Worm (Caenorhabditis elegans): ENCODE data around the gene stip-1.
A peak's percentile ranks its signal among the peaks of the same experiment; 100 is the strongest.

Gene stip-1

DNA sequence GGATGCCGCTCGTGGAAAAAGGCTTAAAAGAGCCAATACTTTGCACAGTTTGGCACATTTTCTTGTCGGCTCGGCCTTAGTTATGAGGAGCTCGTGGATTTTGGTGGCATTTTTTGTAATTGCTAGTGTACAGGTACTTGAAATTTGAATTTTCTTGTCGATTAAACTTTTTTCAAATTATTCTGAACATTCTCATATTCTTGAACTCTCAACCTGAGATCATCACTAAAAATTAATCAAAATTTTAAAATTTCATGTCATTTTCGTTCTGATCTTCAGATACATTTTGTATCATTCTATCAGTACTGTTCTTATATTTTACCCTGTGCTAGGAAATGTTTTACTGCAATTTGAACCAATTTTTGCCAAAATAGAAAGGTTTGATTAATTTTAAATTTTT, 28.4 kb downstream of the stip-1 start, which contains the start of gene idpp-4:
TSS of gene idpp-4 (plus strand) at position 51 of the 400 bp plus-strand sequence.
- TF ChIP-seq mxl-2 (GFP tag; conservative IDR thresholded peaks at IDR 0.05) (no peak), unc-62 (GFP tag; optimal IDR thresholded peaks at IDR 0.05 in 1 of 2) (peak in 1 of 2 experiments; percentile 93), unc-62 (tag; optimal IDR thresholded peaks at IDR 0.05) (no peak)

DNA sequence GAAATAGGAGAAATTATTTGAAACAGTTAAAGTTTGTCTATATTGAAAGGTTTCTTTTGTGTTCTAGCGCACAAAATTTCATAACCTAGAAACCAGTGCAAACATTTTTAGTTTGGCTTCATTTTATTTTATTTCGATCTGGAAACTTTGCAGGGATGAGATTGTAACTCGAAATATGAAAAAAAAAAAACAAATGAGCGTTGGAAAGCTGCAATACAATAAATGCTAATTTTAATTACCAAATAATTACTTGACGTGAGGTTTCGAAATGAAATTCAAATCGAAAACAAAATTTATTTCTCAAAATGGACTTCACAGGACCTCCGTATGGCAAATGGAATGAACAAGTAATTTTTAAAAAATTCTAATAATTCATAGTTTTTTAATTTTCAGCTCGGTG, 32.8 kb downstream of the stip-1 start, which contains the start of gene M02G9.4:
TSS of gene M02G9.4 (plus strand) at position 301 of the 400 bp plus-strand sequence.
- TF ChIP-seq pha-4 (GFP tag; IDR thresholded peaks at IDR 0.05) (no peak), pha-4 (tag; optimal IDR thresholded peaks at IDR 0.05) (no peak), nhr-237 (tag; optimal IDR thresholded peaks at IDR 0.05) (no peak), lin-13 (GFP tag; optimal IDR thresholded peaks at IDR 0.05) (no peak), hlh-30 (tag; optimal IDR thresholded peaks at IDR 0.05; ENCODE audit: insufficient read depth) (no peak), nhr-11 (tag; optimal IDR thresholded peaks at IDR 0.05) (no peak), F10B5.3 (tag; optimal IDR thresholded peaks at IDR 0.05) (no peak)

DNA sequence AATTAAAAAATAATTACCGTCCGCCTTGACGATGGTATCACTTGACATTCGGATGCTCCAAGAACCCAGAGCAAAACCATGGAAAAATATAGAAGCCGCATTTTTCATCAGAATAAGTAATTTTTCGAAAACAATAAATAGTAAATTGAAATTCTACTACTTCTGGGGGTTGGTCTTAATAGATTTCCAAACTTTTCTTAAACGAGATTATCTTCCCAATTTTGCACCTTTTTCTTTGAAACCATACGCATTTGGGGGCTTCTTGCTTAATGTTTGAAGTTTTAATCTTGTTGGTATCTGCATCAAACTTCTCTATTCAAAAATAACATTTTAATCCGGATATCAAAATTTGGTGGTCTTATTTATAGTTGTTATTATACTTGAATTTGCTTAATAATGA, 33.7 kb downstream of the stip-1 start, which contains the start of gene gcy-5:
TSS of gene gcy-5 (minus strand) at position 101 of the 400 bp plus-strand sequence.
- TF ChIP-seq dmd-6 (GFP tag; IDR thresholded peaks at IDR 0.05): no peak
- TF ChIP-seq lin-13 (GFP tag; optimal IDR thresholded peaks at IDR 0.05): no peak
- no peak for TF ChIP-seq pha-4 (GFP tag; IDR thresholded peaks at IDR 0.05)
- no peak for TF ChIP-seq pha-4 (tag; optimal IDR thresholded peaks at IDR 0.05)
- TF ChIP-seq nhr-48 (tag; optimal IDR thresholded peaks at IDR 0.05): no peak
- TF ChIP-seq mdl-1 (tag; optimal IDR thresholded peaks at IDR 0.05): no peak
- no peak for TF ChIP-seq mep-1 (tag; optimal IDR thresholded peaks at IDR 0.05)
- TF ChIP-seq Y105C5A.15 (GFP tag; IDR thresholded peaks at IDR 0.05): no peak
- no peak for TF ChIP-seq lir-3 (tag; optimal IDR thresholded peaks at IDR 0.05)

DNA sequence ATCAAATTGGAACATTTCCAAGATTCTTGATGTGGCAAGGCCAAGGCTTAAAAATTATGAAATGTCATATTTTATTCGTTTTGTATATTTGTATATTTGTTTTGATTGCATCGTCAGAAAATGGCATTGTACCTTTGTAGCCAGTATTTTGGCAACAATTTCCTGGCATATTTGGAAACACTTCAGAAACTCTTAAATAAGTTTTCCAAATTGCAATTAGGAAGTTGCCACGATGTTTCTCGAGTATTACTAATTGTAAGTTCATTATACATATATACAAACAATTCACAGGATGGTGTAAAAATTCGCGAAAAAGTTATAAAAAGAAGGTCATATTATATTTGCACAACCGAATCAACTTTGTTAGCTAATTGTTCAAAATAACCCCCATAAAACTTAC, 34.6 kb downstream of the stip-1 start, which contains the start of gene idpp-8:
TSS of gene idpp-8 (plus strand) at position 301 of the 400 bp plus-strand sequence.
- no peak for TF ChIP-seq nhr-76 (tag; optimal IDR thresholded peaks at IDR 0.05)
- no peak for TF ChIP-seq skn-1 (tag; optimal IDR thresholded peaks at IDR 0.05)
- no peak for TF ChIP-seq Y75B8A.6 (GFP tag; IDR thresholded peaks at IDR 0.05)
- TF ChIP-seq zfp-3 (GFP tag; conservative IDR thresholded peaks at IDR 0.05): no peak
- TF ChIP-seq aha-1 (tag): no peak
- TF ChIP-seq T20F7.1 (GFP tag; optimal IDR thresholded peaks at IDR 0.05): no peak
- no peak for TF ChIP-seq nhr-237 (tag; optimal IDR thresholded peaks at IDR 0.05)
- TF ChIP-seq zfp-2 (tag; optimal IDR thresholded peaks at IDR 0.05): no peak
- no peak for TF ChIP-seq unc-130 (GFP tag; optimal IDR thresholded peaks at IDR 0.05)
- TF ChIP-seq ceh-20 (GFP tag; IDR thresholded peaks at IDR 0.05): no peak
- TF ChIP-seq dpl-1 (GFP tag; optimal IDR thresholded peaks at IDR 0.05): no peak
- TF ChIP-seq daf-19 (GFP tag; conservative IDR thresholded peaks at IDR 0.05): no peak
- no peak for TF ChIP-seq nhr-111 (GFP tag; optimal IDR thresholded peaks at IDR 0.05)
- no peak for TF ChIP-seq lim-7 (GFP tag; IDR thresholded peaks at IDR 0.05)
- TF ChIP-seq saeg-2 (GFP tag; IDR thresholded peaks at IDR 0.05): no peak
- no peak for TF ChIP-seq ama-1 (optimal IDR thresholded peaks at IDR 0.05)
- no peak for TF ChIP-seq Y105C5A.15 (GFP tag; IDR thresholded peaks at IDR 0.05)
- no peak for TF ChIP-seq nhr-77 (tag; optimal IDR thresholded peaks at IDR 0.05)
- TF ChIP-seq F49E8.2 (tag; optimal IDR thresholded peaks at IDR 0.05; ENCODE audit: borderline replicate concordance): no peak
- TF ChIP-seq daf-16 (GFP tag; optimal IDR thresholded peaks at IDR 0.05): no peak
- no peak for TF ChIP-seq daf-16 (tag; optimal IDR thresholded peaks at IDR 0.05)

DNA sequence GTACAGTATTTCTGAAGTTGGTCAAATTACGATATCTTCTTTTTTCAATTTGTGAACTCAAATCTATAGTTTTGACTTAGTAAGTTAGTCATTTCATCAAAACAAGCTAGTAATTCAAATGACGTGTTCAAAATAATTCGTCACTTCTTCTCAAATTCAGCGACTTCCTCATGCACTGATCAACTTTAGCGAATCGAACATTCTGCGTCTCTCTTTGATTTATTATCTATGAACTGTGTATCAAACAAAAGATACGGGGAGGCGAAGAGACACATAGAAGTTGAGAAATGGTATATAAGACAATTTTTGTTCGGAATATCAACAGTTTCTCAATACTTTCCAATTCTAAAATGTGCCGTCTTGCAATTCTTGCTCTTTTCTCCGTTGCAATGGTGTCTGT, 37.8 kb downstream of the stip-1 start, which contains the start of gene srlf-34:
TSS of gene srlf-34 (plus strand) at position 321 of the 400 bp plus-strand sequence.
- TF ChIP-seq nhr-111 (GFP tag; optimal IDR thresholded peaks at IDR 0.05): no peak

Data from whole organism, L4 larva.